Fruit fly (Drosophila melanogaster) whole organism, embryonic: Measurements from ENCODE around the gene Pde6.

Source experiments
- Atf6 ChIP-seq: fragments of 200-800 bp; sonication (Bioruptor generic); IDR thresholded peaks from 2 replicates; pipeline ENCODE4 v1.3.6; 2022; ENCODE audit warnings: missing biosample characterization, missing genetic modification characterization
- CG11560 ChIP-seq: fragments of 200-800 bp; sonication (Bioruptor generic); IDR thresholded peaks from 3 replicates; pipeline ENCODE4 v1.3.6; 2022; ENCODE audit warnings: missing biosample characterization, missing genetic modification characterization
- CG12219 ChIP-seq: fragments of 200-800 bp; sonication (Bioruptor generic); optimal IDR thresholded peaks from 3 replicates; lab custom pipeline; 2018; ENCODE audit warnings: missing biosample characterization, mild to moderate bottlenecking, missing genetic modification characterization
- CG12299 ChIP-seq: fragments of 200-800 bp; sonication (Bioruptor generic); optimal IDR thresholded peaks from 2 replicates; lab custom pipeline; 2018; ENCODE audit warnings: missing biosample characterization, mild to moderate bottlenecking, missing genetic modification characterization
- CG12391 ChIP-seq: fragments of 200-800 bp; sonication (Bioruptor generic); optimal IDR thresholded peaks from 3 replicates; lab custom pipeline; 2018; ENCODE audit warnings: missing biosample characterization, mild to moderate bottlenecking, missing genetic modification characterization, moderate library complexity
- CG12659 ChIP-seq: fragments of 200-800 bp; sonication (Bioruptor generic); optimal IDR thresholded peaks from 3 replicates; lab custom pipeline; 2017; ENCODE audit warnings: mild to moderate bottlenecking, missing biosample characterization, missing genetic modification reagents, missing genetic modification characterization
- CG13123 ChIP-seq: fragments of 200-800 bp; sonication (Bioruptor generic); optimal IDR thresholded peaks from 2 replicates; lab custom pipeline; 2016; ENCODE audit warnings: missing biosample characterization, missing genetic modification characterization
- CG13296 ChIP-seq: fragments of 200-800 bp; sonication (Bioruptor generic); optimal IDR thresholded peaks from 3 replicates; lab custom pipeline; 2018; ENCODE audit warnings: missing biosample characterization, mild to moderate bottlenecking, missing genetic modification characterization
- CG13424 ChIP-seq: fragments of 200-800 bp; sonication (Bioruptor generic); optimal IDR thresholded peaks from 2 replicates; lab custom pipeline; 2019; ENCODE audit warnings: missing biosample characterization, mild to moderate bottlenecking, missing genetic modification characterization, moderate library complexity
- CG13894 ChIP-seq: fragments of 200-800 bp; sonication (Bioruptor generic); optimal IDR thresholded peaks from 3 replicates; lab custom pipeline; 2018; ENCODE audit warnings: missing biosample characterization, mild to moderate bottlenecking, missing genetic modification characterization, moderate library complexity
- CG1602 ChIP-seq: fragments of 200-800 bp; sonication (Bioruptor generic); optimal IDR thresholded peaks from 3 replicates; lab custom pipeline; 2016; ENCODE audit warnings: missing biosample characterization, missing genetic modification characterization
- CG16863 ChIP-seq: fragments of 200-800 bp; sonication (Bioruptor generic); optimal IDR thresholded peaks from 3 replicates; lab custom pipeline; 2016; ENCODE audit warnings: missing biosample characterization, missing genetic modification characterization
- CG18262 ChIP-seq: fragments of 200-800 bp; optimal IDR thresholded peaks from 3 replicates; lab custom pipeline; 2019; ENCODE audit warnings: missing biosample characterization, mild to moderate bottlenecking, missing genetic modification characterization, moderate library complexity
- CG2129 ChIP-seq: fragments of 200-800 bp; sonication (Bioruptor generic); IDR thresholded peaks from 2 replicates; pipeline ENCODE4 v1.3.6; 2022; ENCODE audit warnings: missing biosample characterization, missing genetic modification characterization; ENCODE audit not compliant: partially characterized antibody
- CG2202 ChIP-seq: fragments of 200-800 bp; sonication (Bioruptor generic); optimal IDR thresholded peaks from 2 replicates; lab custom pipeline; 2018; ENCODE audit warnings: missing biosample characterization, mild to moderate bottlenecking, missing genetic modification characterization
- CG31365 ChIP-seq: fragments of 200-800 bp; sonication (Bioruptor generic); optimal IDR thresholded peaks from 2 replicates; lab custom pipeline; 2018; ENCODE audit warnings: missing biosample characterization, mild to moderate bottlenecking, missing genetic modification characterization
- CG4328 ChIP-seq: fragments of 200-800 bp; sonication (Bioruptor generic); optimal IDR thresholded peaks from 3 replicates; lab custom pipeline; 2017; ENCODE audit warnings: missing biosample characterization, missing genetic modification reagents, missing genetic modification characterization
- CG6272 ChIP-seq: fragments of 200-800 bp; sonication (Bioruptor generic); IDR thresholded peaks from 2 replicates; pipeline ENCODE4 v1.3.6; 2022; ENCODE audit warnings: missing biosample characterization, missing genetic modification characterization
- CG6689 ChIP-seq: fragments of 200-800 bp; sonication (Bioruptor generic); IDR thresholded peaks from 2 replicates; pipeline ENCODE4 v1.3.6; 2022; ENCODE audit warnings: missing biosample characterization, missing genetic modification characterization
- CG7839 ChIP-seq: fragments of 200-800 bp; sonication (Bioruptor generic); optimal IDR thresholded peaks from 3 replicates; lab custom pipeline; 2018; ENCODE audit warnings: missing biosample characterization, mild to moderate bottlenecking, missing genetic modification characterization, moderate library complexity
- CG9437 ChIP-seq: fragments of 200-800 bp; sonication (Bioruptor generic); optimal IDR thresholded peaks from 2 replicates; lab custom pipeline; 2018; ENCODE audit warnings: missing biosample characterization, mild to moderate bottlenecking, missing genetic modification characterization
- CHES-1-like ChIP-seq: fragments of 200-800 bp; sonication (Bioruptor generic); optimal IDR thresholded peaks from 2 replicates; lab custom pipeline; 2016; ENCODE audit warnings: missing biosample characterization, missing genetic modification characterization
- Chrac-16 ChIP-seq: fragments of 200-800 bp; sonication (Bioruptor generic); optimal IDR thresholded peaks from 3 replicates; lab custom pipeline; 2016; ENCODE audit warnings: missing biosample characterization, missing genetic modification characterization
- H15 ChIP-seq: fragments of 200-800 bp; sonication (Bioruptor generic); IDR thresholded peaks from 3 replicates; pipeline ENCODE4 v1.3.6; 2022; ENCODE audit warnings: missing biosample characterization, missing genetic modification characterization
- HLH54F ChIP-seq: fragments of 200-800 bp; sonication (Bioruptor generic); optimal IDR thresholded peaks from 3 replicates; lab custom pipeline; 2016; ENCODE audit warnings: missing biosample characterization, missing genetic modification characterization
- MESR4 ChIP-seq: fragments of 200-800 bp; sonication (Bioruptor generic); optimal IDR thresholded peaks from 2 replicates; lab custom pipeline; 2018; ENCODE audit warnings: missing biosample characterization, mild to moderate bottlenecking, missing genetic modification characterization, moderate library complexity
- MTF-1 ChIP-seq: fragments of 200-800 bp; sonication (Bioruptor generic); optimal IDR thresholded peaks from 2 replicates; lab custom pipeline; 2018; ENCODE audit warnings: missing biosample characterization, mild to moderate bottlenecking, missing genetic modification characterization, borderline replicate concordance
- Mes4 ChIP-seq: fragments of 200-800 bp; sonication (Bioruptor generic); optimal IDR thresholded peaks from 2 replicates; lab custom pipeline; 2016; ENCODE audit warnings: missing biosample characterization, missing genetic modification characterization
- Poxn ChIP-seq: fragments of 200-800 bp; sonication (Bioruptor generic); IDR thresholded peaks from 2 replicates; pipeline ENCODE4 v1.3.6; 2022; ENCODE audit warnings: missing biosample characterization, missing genetic modification characterization
- Side ChIP-seq: fragments of 200-800 bp; sonication (Bioruptor generic); optimal IDR thresholded peaks from 2 replicates; lab custom pipeline; 2016; ENCODE audit warnings: missing biosample characterization, missing genetic modification characterization
- Xrp1 ChIP-seq: fragments of 200-800 bp; sonication (Bioruptor generic); IDR thresholded peaks from 2 replicates; pipeline ENCODE4 v1.3.6; 2022; ENCODE audit warnings: missing biosample characterization, missing genetic modification characterization
- aop ChIP-seq: fragments of 200-800 bp; sonication (Bioruptor generic); IDR thresholded peaks from 2 replicates; pipeline ENCODE4 v1.3.6; 2022; ENCODE audit warnings: missing biosample characterization, missing genetic modification characterization
- ara ChIP-seq: fragments of 200-800 bp; sonication (Bioruptor generic); IDR thresholded peaks from 2 replicates; pipeline ENCODE4 v1.3.6; 2022; ENCODE audit warnings: missing biosample characterization, missing genetic modification characterization
- bsh ChIP-seq, 2 experiments: fragments of 200-800 bp; sonication (Bioruptor generic); optimal IDR thresholded peaks; 2 replicates each; lab custom pipeline; 2017 to 2018; ENCODE audit warnings: mild to moderate bottlenecking in 2 of 2, missing biosample characterization in 2 of 2, missing genetic modification characterization in 2 of 2, moderate library complexity in 1 of 2
- cas ChIP-seq: fragments of 200-800 bp; sonication (Bioruptor generic); IDR thresholded peaks from 2 replicates; pipeline ENCODE4 v1.3.6; 2022; ENCODE audit warnings: missing biosample characterization, missing genetic modification characterization
- dan ChIP-seq: fragments of 200-800 bp; sonication (Bioruptor generic); IDR thresholded peaks from 2 replicates; pipeline ENCODE4 v1.3.6; 2022; ENCODE audit warnings: missing biosample characterization, missing genetic modification characterization
- ems ChIP-seq: fragments of 200-800 bp; sonication (Bioruptor generic); optimal IDR thresholded peaks from 3 replicates; lab custom pipeline; 2016; ENCODE audit warnings: missing biosample characterization, missing genetic modification characterization
- jigr1 ChIP-seq: fragments of 200-800 bp; sonication (Bioruptor generic); IDR thresholded peaks from 3 replicates; pipeline ENCODE4 v1.3.6; 2022; ENCODE audit warnings: missing biosample characterization, missing genetic modification characterization
- maf-S ChIP-seq: fragments of 200-800 bp; sonication (Bioruptor generic); optimal IDR thresholded peaks from 2 replicates; lab custom pipeline; 2016; ENCODE audit warnings: missing biosample characterization, missing genetic modification characterization
- mirr ChIP-seq: fragments of 200-800 bp; sonication (Bioruptor generic); optimal IDR thresholded peaks from 3 replicates; lab custom pipeline; 2018; ENCODE audit warnings: missing biosample characterization, mild to moderate bottlenecking, missing genetic modification characterization
- nerfin-2 ChIP-seq: fragments of 200-800 bp; sonication (Bioruptor generic); IDR thresholded peaks from 2 replicates; pipeline ENCODE4 v1.3.6; 2022; ENCODE audit warnings: missing biosample characterization, missing genetic modification characterization; ENCODE audit not compliant: partially characterized antibody
- pfk ChIP-seq: fragments of 200-800 bp; sonication (Bioruptor generic); optimal IDR thresholded peaks from 2 replicates; lab custom pipeline; 2018; ENCODE audit warnings: missing biosample characterization, mild to moderate bottlenecking, missing genetic modification characterization, moderate library complexity
- ranshi ChIP-seq: fragments of 200-800 bp; sonication (Bioruptor generic); IDR thresholded peaks from 2 replicates; pipeline ENCODE4 v1.3.6; 2022; ENCODE audit warnings: missing biosample characterization, missing genetic modification characterization
- salm ChIP-seq: fragments of 200-800 bp; sonication (Bioruptor generic); optimal IDR thresholded peaks from 2 replicates; lab custom pipeline; 2018; ENCODE audit warnings: missing biosample characterization, mild to moderate bottlenecking, missing genetic modification characterization
- shn ChIP-seq: fragments of 200-800 bp; sonication (Bioruptor generic); optimal IDR thresholded peaks from 3 replicates; lab custom pipeline; 2016; ENCODE audit warnings: missing biosample characterization, missing genetic modification characterization
- slp2 ChIP-seq: fragments of 200-800 bp; sonication (Bioruptor generic); optimal IDR thresholded peaks from 2 replicates; lab custom pipeline; 2016; ENCODE audit warnings: missing biosample characterization, missing genetic modification characterization
- tgo ChIP-seq: fragments of 200-800 bp; sonication (Bioruptor generic); IDR thresholded peaks from 3 replicates; pipeline ENCODE4 v1.3.6; 2022; ENCODE audit warnings: missing biosample characterization, missing genetic modification characterization
- trh ChIP-seq: fragments of 200-800 bp; sonication (Bioruptor generic); optimal IDR thresholded peaks from 2 replicates; lab custom pipeline; 2016; ENCODE audit warnings: missing biosample characterization, missing genetic modification characterization
- tup ChIP-seq: fragments of 200-800 bp; sonication (Bioruptor generic); optimal IDR thresholded peaks from 2 replicates; lab custom pipeline; 2016; ENCODE audit warnings: missing biosample characterization, mild to moderate bottlenecking, missing genetic modification characterization, moderate library complexity

Gene Pde6

dm6 chr3R:14590753-14591535, 32.8 kb upstream of the Pde6 start (continued):
- TF ChIP-seq CG13123 (GFP tag; lab: Kevin White, UChicago) (peak; percentile 70), CG12659 (peak; percentile 78), MESR4 (GFP tag; lab: Kevin White, UChicago) (no peak), slp2 (GFP tag; lab: Kevin White, UChicago) (peak; percentile 6), Side (GFP tag; lab: Kevin White, UChicago) (peak; percentile 25), Xrp1 (GFP tag; lab: Robert Waterston, UW) (peak; percentile 93), CG1602 (peak; percentile 92), CG31365 (no peak), Atf6 (GFP tag; lab: Robert Waterston, UW) (peak; percentile 46; the same call in 1 of the 2 replicates), Chrac-16 (GFP tag; lab: Kevin White, UChicago) (peak; percentile 86), H15 (GFP tag; lab: Robert Waterston, UW) (0 out of 3 replicates have a peak, but pooled peaks have one; percentile 45), cas (GFP tag; lab: Robert Waterston, UW) (0 out of 2 replicates have a peak, but pooled peaks have one; percentile 9), CG12219 (peak; percentile 67), mirr (GFP tag; lab: Kevin White, UChicago) (no peak), nerfin-2 (GFP tag; lab: Robert Waterston, UW) (no peak), CG6689 (GFP tag; lab: Robert Waterston, UW) (peak; percentile 85), ara (peak; percentile 85), CG13296 (peak; percentile 16), CG13894 (tag; lab: Kevin White, UChicago) (no peak), CG13424 (peak; percentile 90), tup (GFP tag; lab: Kevin White, UChicago) (no peak), MTF-1 (GFP tag; lab: Kevin White, UChicago) (peak; percentile 37), dan (GFP tag; lab: Robert Waterston, UW) (peak; percentile 73), HLH54F (GFP tag; lab: Kevin White, UChicago) (no peak), trh (peak; percentile 64), CG4328 (GFP tag; lab: Kevin White, UChicago) (peak; percentile 69), CG16863 (GFP tag; lab: Kevin White, UChicago) (peak; percentile 15), Mes4 (GFP tag; lab: Kevin White, UChicago) (no peak), CG18262 (tag; lab: Kevin White, UChicago) (peak; percentile 98), pfk (no peak), CHES-1-like (GFP tag; lab: Kevin White, UChicago) (no peak), ems (GFP tag; lab: Kevin White, UChicago) (no peak), shn (GFP tag; lab: Kevin White, UChicago) (no peak), CG11560 (tag; lab: Robert Waterston, UW) (no peak), ranshi (GFP tag; lab: Robert Waterston, UW) (peak; percentile 58; the same call in 1 of the 2 replicates), bsh (GFP tag; optimal IDR thresholded peaks at IDR 0.05; lab: Kevin White, UChicago) (peak; percentile 59 to 94), CG12391 (tag; lab: Kevin White, UChicago) (peak; percentile 95), salm (tag; lab: Kevin White, UChicago) (peak; percentile 76), maf-S (no peak), Poxn (no peak), jigr1 (peak; percentile 55; the same call in 1 of the 3 replicates), CG12299 (tag; lab: Kevin White, UChicago) (peak; percentile 55), CG9437 (GFP tag; lab: Kevin White, UChicago) (peak; percentile 82), CG2202 (peak; percentile 91), CG7839 (tag; lab: Kevin White, UChicago) (peak; percentile 88), CG6272 (GFP tag; lab: Robert Waterston, UW) (0 out of 2 replicates have a peak, but pooled peaks have one; percentile 20), aop (GFP tag; lab: Robert Waterston, UW) (no peak), tgo (GFP tag; lab: Robert Waterston, UW) (peak; percentile 71), CG2129 (GFP tag; lab: Robert Waterston, UW) (no peak)
